Worm (Caenorhabditis elegans): Measurements from ENCODE around the gene C02E7.10.

The C02E7.10 gene

ce11 chrV:4889976-4890479 is 42.8 kb downstream of the C02E7.10 start, which contains the start of gene T19H12.2 (continued):
- no peak for TF ChIP-seq lsy-27 (tag; optimal IDR thresholded peaks at IDR 0.05; ENCODE audit: borderline replicate concordance, insufficient read depth)
- peak; percentile 80 for TF ChIP-seq pbrm-1 (GFP tag; IDR thresholded peaks at IDR 0.05)
- peak; percentile 93 for TF ChIP-seq rcor-1 (GFP tag; IDR thresholded peaks at IDR 0.05)
- peak; percentile 58 for TF ChIP-seq snpc-4 (GFP tag; optimal IDR thresholded peaks at IDR 0.05)
- peak in 3 of 4 experiments; percentile 32 to 70 (median 62) for TF ChIP-seq snpc-4 (tag; optimal IDR thresholded peaks at IDR 0.05)
- peak; percentile 74 for TF ChIP-seq hmg-1.2 (GFP tag; IDR thresholded peaks at IDR 0.05)
- no peak for TF ChIP-seq sdz-38 (tag; optimal IDR thresholded peaks at IDR 0.05)
- TF ChIP-seq athp-1 (tag; optimal IDR thresholded peaks at IDR 0.05): peak; percentile 51
- TF ChIP-seq Y53G8AR.9 (GFP tag; conservative IDR thresholded peaks at IDR 0.05): peak; percentile 78
- TF ChIP-seq egl-18 (GFP tag; IDR thresholded peaks at IDR 0.05): no peak
- no peak for TF ChIP-seq C06A6.2 (GFP tag; conservative IDR thresholded peaks at IDR 0.05)
- TF ChIP-seq dpl-1 (GFP tag; optimal IDR thresholded peaks at IDR 0.05): peak; percentile 94
- TF ChIP-seq nhr-27 (tag; optimal IDR thresholded peaks at IDR 0.05): no peak
- TF ChIP-seq unc-62 (GFP tag; optimal IDR thresholded peaks at IDR 0.05): no peak
- TF ChIP-seq ceh-27 (GFP tag; optimal IDR thresholded peaks at IDR 0.05): no peak
- TF ChIP-seq ztf-25 (GFP tag; IDR thresholded peaks at IDR 0.05): 0 out of 2 replicates have a peak, but pooled peaks have one; percentile 69
- TF ChIP-seq F22D6.2 (tag; optimal IDR thresholded peaks at IDR 0.05): no peak
- TF ChIP-seq cebp-1 (GFP tag; IDR thresholded peaks at IDR 0.05): no peak
- no peak for TF ChIP-seq cebp-1 (tag; optimal IDR thresholded peaks at IDR 0.05)
- peak; percentile 99 for TF ChIP-seq xnd-1 (tag; optimal IDR thresholded peaks at IDR 0.05)
- TF ChIP-seq B0035.1 (tag; optimal IDR thresholded peaks at IDR 0.05): no peak
- no peak for TF ChIP-seq F57A8.1 (GFP tag; optimal IDR thresholded peaks at IDR 0.05)
- TF ChIP-seq ceh-58 (GFP tag; IDR thresholded peaks at IDR 0.05): no peak
- TF ChIP-seq attf-6 (GFP tag; IDR thresholded peaks at IDR 0.05): peak; percentile 41; the same call in 1 of the 2 replicates
- TF ChIP-seq lir-1 (GFP tag; conservative IDR thresholded peaks at IDR 0.05): peak; percentile 71; the same call in 1 of the 2 replicates
- TF ChIP-seq ceh-100 (GFP tag; IDR thresholded peaks at IDR 0.05): peak; percentile 38; the same call in 1 of the 2 replicates
- TF ChIP-seq ztf-22 (GFP tag; optimal IDR thresholded peaks at IDR 0.05): no peak
- TF ChIP-seq F52B5.7 (tag; optimal IDR thresholded peaks at IDR 0.05): no peak
- TF ChIP-seq sptf-2 (GFP tag; optimal IDR thresholded peaks at IDR 0.05): no peak
- TF ChIP-seq gei-17 (GFP tag; optimal IDR thresholded peaks at IDR 0.05): no peak
- peak; percentile 98 for TF ChIP-seq D2030.7 (GFP tag; IDR thresholded peaks at IDR 0.05)
- TF ChIP-seq zfh-2 (GFP tag; conservative IDR thresholded peaks at IDR 0.05): no peak
- peak in 2 of 3 experiments; percentile 58 to 93 for TF ChIP-seq lin-35 (GFP tag; optimal IDR thresholded peaks at IDR 0.05)
- no peak for TF ChIP-seq bed-1 (GFP tag; IDR thresholded peaks at IDR 0.05)
- no peak for TF ChIP-seq pha-4 (tag; optimal IDR thresholded peaks at IDR 0.05)
- peak; percentile 99 for TF ChIP-seq lsl-1 (GFP tag; optimal IDR thresholded peaks at IDR 0.05)
- no peak for TF ChIP-seq lin-40 (tag; optimal IDR thresholded peaks at IDR 0.05)
- no peak for TF ChIP-seq rpc-1 (optimal IDR thresholded peaks at IDR 0.05)
- peak; percentile 1 for TF ChIP-seq rpc-1 (tag; optimal IDR thresholded peaks at IDR 0.05)
- no peak for TF ChIP-seq atf-7 (tag; optimal IDR thresholded peaks at IDR 0.05)
- TF ChIP-seq sea-2 (GFP tag; IDR thresholded peaks at IDR 0.05): no peak
- peak; percentile 63; the same call in 1 of the 2 replicates for TF ChIP-seq B0336.3 (GFP tag; IDR thresholded peaks at IDR 0.05)
- TF ChIP-seq mel-28 (tag; optimal IDR thresholded peaks at IDR 0.05; ENCODE audit: borderline replicate concordance): no peak
- TF ChIP-seq F49E8.2 (tag; optimal IDR thresholded peaks at IDR 0.05; ENCODE audit: insufficient read depth): peak; percentile 91
- TF ChIP-seq dpff-1 (tag; optimal IDR thresholded peaks at IDR 0.05): no peak
- peak; percentile 99 for TF ChIP-seq efl-1 (GFP tag; optimal IDR thresholded peaks at IDR 0.05)
- TF ChIP-seq unc-130 (GFP tag; optimal IDR thresholded peaks at IDR 0.05): peak; percentile 83
- no peak for TF ChIP-seq attf-5 (GFP tag; optimal IDR thresholded peaks at IDR 0.05)

Measured in whole organism, young adult.